Worm (Caenorhabditis elegans): Measurements from ENCODE around the gene clh-3.

clh-3 gene

ce11 chrII:7225864-7226522, at the start of gene clh-3:
Gene clh-3, minus strand, starts transcription at chrII:7225914.
- TF ChIP-seq ztf-29 (GFP tag; IDR thresholded peaks at IDR 0.05) (no peak), klf-2 (GFP tag; conservative IDR thresholded peaks at IDR 0.05) (no peak), med-1 (GFP tag; optimal IDR thresholded peaks at IDR 0.05; ENCODE audit: insufficient read depth) (no peak), ref-1 (GFP tag; conservative IDR thresholded peaks at IDR 0.05) (no peak), ztf-23 (GFP tag; IDR thresholded peaks at IDR 0.05) (no peak), flt-1 (GFP tag; IDR thresholded peaks at IDR 0.05) (no peak), tab-1 (GFP tag; IDR thresholded peaks at IDR 0.05) (no peak)

- no peak for TF ChIP-seq cog-1 (tag; optimal IDR thresholded peaks at IDR 0.05)
Measured at ce11 chrII:7273517-7273916, 47.8 kb upstream of the clh-3 start.

- TF ChIP-seq T22C8.4 (GFP tag; IDR thresholded peaks at IDR 0.05), result no peak
Measured at ce11 chrII:7272513-7272912, 46.8 kb upstream of the clh-3 start.

- no peak for TF ChIP-seq med-1 (GFP tag; optimal IDR thresholded peaks at IDR 0.05; ENCODE audit: insufficient read depth)
Measured at ce11 chrII:7269783-7270182, 44.1 kb upstream of the clh-3 start.

ce11 chrII:7264675-7265074, 39.0 kb upstream of the clh-3 start:
- no peak for TF ChIP-seq med-1 (GFP tag; optimal IDR thresholded peaks at IDR 0.05; ENCODE audit: insufficient read depth)
- TF ChIP-seq flt-1 (GFP tag; IDR thresholded peaks at IDR 0.05), result no peak
- no peak for TF ChIP-seq klf-2 (GFP tag; conservative IDR thresholded peaks at IDR 0.05)
- no peak for TF ChIP-seq ztf-29 (GFP tag; IDR thresholded peaks at IDR 0.05)
- no peak for TF ChIP-seq ztf-23 (GFP tag; IDR thresholded peaks at IDR 0.05)
- TF ChIP-seq tab-1 (GFP tag; IDR thresholded peaks at IDR 0.05), result no peak
- TF ChIP-seq cog-1 (tag; optimal IDR thresholded peaks at IDR 0.05), result no peak
- TF ChIP-seq T22C8.4 (GFP tag; IDR thresholded peaks at IDR 0.05), result no peak
- TF ChIP-seq ref-1 (GFP tag; conservative IDR thresholded peaks at IDR 0.05), result no peak

ce11 chrII:7261854-7262253, 36.1 kb upstream of the clh-3 start, which contains the start of gene C30G12.4:
Gene C30G12.4, plus strand, starts transcription at chrII:7262154.
- TF ChIP-seq ztf-29 (GFP tag; IDR thresholded peaks at IDR 0.05) (no peak), med-1 (GFP tag; optimal IDR thresholded peaks at IDR 0.05; ENCODE audit: insufficient read depth) (no peak), flt-1 (GFP tag; IDR thresholded peaks at IDR 0.05) (no peak), ref-1 (GFP tag; conservative IDR thresholded peaks at IDR 0.05) (no peak), cog-1 (tag; optimal IDR thresholded peaks at IDR 0.05) (no peak), klf-2 (GFP tag; conservative IDR thresholded peaks at IDR 0.05) (no peak), T22C8.4 (GFP tag; IDR thresholded peaks at IDR 0.05) (no peak), tab-1 (GFP tag; IDR thresholded peaks at IDR 0.05) (no peak), ztf-23 (GFP tag; IDR thresholded peaks at IDR 0.05) (no peak)

ce11 chrII:7255614-7256162, 30.0 kb upstream of the clh-3 start, which contains the start of gene F32A5.8:
Gene F32A5.8, plus strand, starts transcription at chrII:7256112.
- TF ChIP-seq flt-1 (GFP tag; IDR thresholded peaks at IDR 0.05), result no peak
- no peak for TF ChIP-seq cog-1 (tag; optimal IDR thresholded peaks at IDR 0.05)
- no peak for TF ChIP-seq tab-1 (GFP tag; IDR thresholded peaks at IDR 0.05)
- no peak for TF ChIP-seq ref-1 (GFP tag; conservative IDR thresholded peaks at IDR 0.05)
- TF ChIP-seq ztf-23 (GFP tag; IDR thresholded peaks at IDR 0.05), result no peak

ce11 chrII:7253073-7253472, 27.4 kb upstream of the clh-3 start, which contains the start of gene lsm-4:
Gene lsm-4, minus strand, starts transcription at chrII:7253163.
- TF ChIP-seq flt-1 (GFP tag; IDR thresholded peaks at IDR 0.05), result no peak
- no peak for TF ChIP-seq klf-2 (GFP tag; conservative IDR thresholded peaks at IDR 0.05)
- TF ChIP-seq tab-1 (GFP tag; IDR thresholded peaks at IDR 0.05), result no peak
- TF ChIP-seq T22C8.4 (GFP tag; IDR thresholded peaks at IDR 0.05), result no peak
- TF ChIP-seq ztf-23 (GFP tag; IDR thresholded peaks at IDR 0.05), result no peak
- no peak for TF ChIP-seq ztf-29 (GFP tag; IDR thresholded peaks at IDR 0.05)

- TF ChIP-seq cog-1 (tag; optimal IDR thresholded peaks at IDR 0.05) (no peak), T22C8.4 (GFP tag; IDR thresholded peaks at IDR 0.05) (no peak), flt-1 (GFP tag; IDR thresholded peaks at IDR 0.05) (no peak), tab-1 (GFP tag; IDR thresholded peaks at IDR 0.05) (no peak), ref-1 (GFP tag; conservative IDR thresholded peaks at IDR 0.05) (no peak), klf-2 (GFP tag; conservative IDR thresholded peaks at IDR 0.05) (no peak), ztf-23 (GFP tag; IDR thresholded peaks at IDR 0.05) (no peak), ztf-29 (GFP tag; IDR thresholded peaks at IDR 0.05) (no peak), med-1 (GFP tag; optimal IDR thresholded peaks at IDR 0.05; ENCODE audit: insufficient read depth) (no peak)
Measured at ce11 chrII:7251978-7252377, 26.3 kb upstream of the clh-3 start, which contains the start of the genes prx-13 and ada-2. Gene prx-13, minus strand, starts transcription at chrII:7252015. Gene ada-2, plus strand, starts transcription at chrII:7252259.

ce11 chrII:7245576-7245975, 19.9 kb upstream of the clh-3 start, which contains the start of gene skpo-3:
Gene skpo-3, plus strand, starts transcription at chrII:7245876.
- TF ChIP-seq ztf-23 (GFP tag; IDR thresholded peaks at IDR 0.05) (no peak), flt-1 (GFP tag; IDR thresholded peaks at IDR 0.05) (no peak), ref-1 (GFP tag; conservative IDR thresholded peaks at IDR 0.05) (no peak), T22C8.4 (GFP tag; IDR thresholded peaks at IDR 0.05) (no peak), klf-2 (GFP tag; conservative IDR thresholded peaks at IDR 0.05) (no peak), cog-1 (tag; optimal IDR thresholded peaks at IDR 0.05) (no peak), tab-1 (GFP tag; IDR thresholded peaks at IDR 0.05) (no peak), med-1 (GFP tag; optimal IDR thresholded peaks at IDR 0.05; ENCODE audit: insufficient read depth) (no peak), ztf-29 (GFP tag; IDR thresholded peaks at IDR 0.05) (no peak)

All from whole organism, midembryonic.